Fruit fly (Drosophila melanogaster): ENCODE data around the gene Epg5.

Gene Epg5

dm6 chr3R:18739978-18740954 is 18.4 kb downstream of the Epg5 start (continued):
- TF ChIP-seq sisA (GFP tag; IDR thresholded peaks at IDR 0.05) (no peak), ftz-f1 (GFP tag; optimal IDR thresholded peaks at IDR 0.05) (peak; percentile 12), Hey (tag; optimal IDR thresholded peaks at IDR 0.05) (no peak), CG2129 (GFP tag; IDR thresholded peaks at IDR 0.05; ENCODE audit: partially characterized antibody) (no peak), CG11085 (GFP tag; IDR thresholded peaks at IDR 0.05) (no peak), CG10366 (GFP tag; IDR thresholded peaks at IDR 0.05) (no peak), CG3407 (GFP tag; optimal IDR thresholded peaks at IDR 0.05) (no peak), Oaz (GFP tag; IDR thresholded peaks at IDR 0.05) (no peak), tap (tag; optimal IDR thresholded peaks at IDR 0.05) (peak; percentile 9), sima (GFP tag; optimal IDR thresholded peaks at IDR 0.05) (no peak), CG10543 (GFP tag; optimal IDR thresholded peaks at IDR 0.05) (peak; percentile 70), sr (GFP tag; IDR thresholded peaks at IDR 0.05) (peak; percentile 62), dmrt11E (tag; optimal IDR thresholded peaks at IDR 0.05) (no peak), unc-4 (GFP tag; IDR thresholded peaks at IDR 0.05; ENCODE audit: partially characterized antibody) (no peak; the same call in 1 of the 2 replicates), Atf-2 (GFP tag; optimal IDR thresholded peaks at IDR 0.05) (no peak), CG1832 (GFP tag; optimal IDR thresholded peaks at IDR 0.05) (no peak), CG12236 (GFP tag; optimal IDR thresholded peaks at IDR 0.05) (no peak), Trl (optimal IDR thresholded peaks at IDR 0.05) (peak; percentile 88 to 98), Trl (GFP tag; optimal IDR thresholded peaks at IDR 0.05) (no peak), Usf (GFP tag; optimal IDR thresholded peaks at IDR 0.05) (no peak), row (GFP tag; IDR thresholded peaks at IDR 0.05) (peak; percentile 89), gro (GFP tag; optimal IDR thresholded peaks at IDR 0.05) (no peak), CrebB (tag; optimal IDR thresholded peaks at IDR 0.05) (no peak), da (GFP tag; optimal IDR thresholded peaks at IDR 0.05) (no peak), fd102C (GFP tag; optimal IDR thresholded peaks at IDR 0.05) (no peak), yki (optimal IDR thresholded peaks at IDR 0.05) (peak; percentile 42), CG16779 (GFP tag; IDR thresholded peaks at IDR 0.05) (no peak), CG9817 (tag; optimal IDR thresholded peaks at IDR 0.05) (no peak), usp (GFP tag; optimal IDR thresholded peaks at IDR 0.05) (no peak), CG16815 (GFP tag; optimal IDR thresholded peaks at IDR 0.05) (no peak), CG15269 (tag; optimal IDR thresholded peaks at IDR 0.05) (peak; percentile 33), CG17912 (GFP tag; optimal IDR thresholded peaks at IDR 0.05) (no peak), H2.0 (GFP tag; IDR thresholded peaks at IDR 0.05) (0 out of 2 replicates have a peak, but pooled peaks have one; percentile 6), Hmx (GFP tag; optimal IDR thresholded peaks at IDR 0.05) (no peak), CG1602 (GFP tag; optimal IDR thresholded peaks at IDR 0.05) (no peak), CG7556 (GFP tag; optimal IDR thresholded peaks at IDR 0.05) (no peak), CG12155 (GFP tag; optimal IDR thresholded peaks at IDR 0.05) (peak; percentile 30), toy (GFP tag; IDR thresholded peaks at IDR 0.05) (no peak; the same call in 1 of the 2 replicates), CG6765 (GFP tag; optimal IDR thresholded peaks at IDR 0.05) (no peak), slp2 (GFP tag; optimal IDR thresholded peaks at IDR 0.05) (no peak), Dip2 (GFP tag; IDR thresholded peaks at IDR 0.05) (no peak), pho (GFP tag; optimal IDR thresholded peaks at IDR 0.05) (no peak), CG7987 (GFP tag; optimal IDR thresholded peaks at IDR 0.05) (peak; percentile 35), CG32532 (GFP tag; IDR thresholded peaks at IDR 0.05) (peak; percentile 35; the same call in 1 of the 2 replicates), CG12299 (tag; optimal IDR thresholded peaks at IDR 0.05) (no peak), CG34422 (GFP tag; IDR thresholded peaks at IDR 0.05) (peak; percentile 50; the same call in 1 of the 3 replicates), CG1792 (GFP tag; optimal IDR thresholded peaks at IDR 0.05) (no peak), CG6254 (GFP tag; optimal IDR thresholded peaks at IDR 0.05) (no peak), CG2202 (tag; optimal IDR thresholded peaks at IDR 0.05) (no peak), CG17361 (GFP tag; IDR thresholded peaks at IDR 0.05) (no peak)

Measured in whole organism, embryonic.